Fruit fly (Drosophila melanogaster): ENCODE data around the gene jvl.

DNA sequence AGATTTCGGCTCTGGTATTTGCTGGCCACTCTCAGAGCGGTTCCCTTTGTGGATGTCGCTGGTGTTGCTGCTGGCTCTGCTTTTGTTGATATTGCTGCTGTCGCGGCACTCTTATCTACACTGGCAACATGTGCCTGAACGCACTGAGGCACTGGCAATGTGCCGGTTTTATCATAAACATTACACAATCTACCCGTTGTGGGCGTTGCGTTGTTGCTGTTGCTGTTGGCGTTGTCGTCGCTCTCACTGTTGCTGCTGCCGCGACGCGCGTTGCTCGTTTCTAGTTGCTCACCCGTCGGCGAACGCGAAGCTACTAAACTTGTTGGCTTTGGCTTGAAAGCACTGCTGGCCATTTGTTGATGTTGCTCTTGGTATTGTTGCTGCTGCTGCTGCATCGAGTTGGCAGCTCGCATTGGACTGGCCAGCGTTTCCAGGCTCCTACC is 78.3 kb downstream of the jvl start:
- TF ChIP-seq CG32767 (GFP tag; IDR thresholded peaks at IDR 0.05) (no peak), CG1602 (GFP tag; optimal IDR thresholded peaks at IDR 0.05) (no peak), ab (GFP tag; optimal IDR thresholded peaks at IDR 0.05) (no peak), CG32532 (GFP tag; IDR thresholded peaks at IDR 0.05) (no peak), CG16779 (GFP tag; IDR thresholded peaks at IDR 0.05) (no peak), CG12744 (GFP tag; optimal IDR thresholded peaks at IDR 0.05) (no peak), psq (GFP tag; optimal IDR thresholded peaks at IDR 0.05) (no peak), ato (GFP tag; IDR thresholded peaks at IDR 0.05; ENCODE audit: partially characterized antibody) (no peak), H2.0 (GFP tag; IDR thresholded peaks at IDR 0.05) (no peak)

All from whole organism, embryonic.